Worm (Caenorhabditis elegans): ENCODE measurements around the gene C05A2.4.

The C05A2.4 gene

DNA sequence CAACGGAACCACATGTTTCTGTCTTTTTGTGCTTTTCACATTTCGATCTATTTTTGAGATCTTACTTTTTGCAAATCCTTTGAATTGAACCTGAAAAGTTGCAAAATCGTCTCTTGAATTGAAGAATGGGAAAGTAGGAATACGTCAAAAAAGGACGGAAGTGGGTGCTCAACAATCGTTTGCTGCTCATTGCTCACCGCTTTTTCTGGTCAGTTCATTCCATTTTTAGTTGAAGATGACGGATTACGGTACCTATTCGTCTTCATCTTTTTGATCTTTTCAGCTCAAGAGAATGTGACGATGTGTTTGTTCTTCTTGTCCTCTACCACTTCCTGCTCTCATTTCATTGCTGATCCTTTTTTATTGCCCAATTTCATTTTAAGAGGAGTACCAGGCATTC is at the start of gene C05A2.4:
Gene C05A2.4 (plus strand): TSS at position 301 of the 400 bp plus-strand sequence.
- no peak for TF ChIP-seq flt-1 (GFP tag; IDR thresholded peaks at IDR 0.05)
- no peak for TF ChIP-seq T22C8.4 (GFP tag; IDR thresholded peaks at IDR 0.05)
- no peak for TF ChIP-seq med-1 (GFP tag; optimal IDR thresholded peaks at IDR 0.05; ENCODE audit: insufficient read depth)
- no peak for TF ChIP-seq ztf-29 (GFP tag; IDR thresholded peaks at IDR 0.05)
- TF ChIP-seq ztf-23 (GFP tag; IDR thresholded peaks at IDR 0.05): no peak
- no peak for TF ChIP-seq tab-1 (GFP tag; IDR thresholded peaks at IDR 0.05)
- no peak for TF ChIP-seq klf-2 (GFP tag; conservative IDR thresholded peaks at IDR 0.05)
- TF ChIP-seq cog-1 (tag; optimal IDR thresholded peaks at IDR 0.05): no peak
- no peak for TF ChIP-seq ref-1 (GFP tag; conservative IDR thresholded peaks at IDR 0.05)

DNA sequence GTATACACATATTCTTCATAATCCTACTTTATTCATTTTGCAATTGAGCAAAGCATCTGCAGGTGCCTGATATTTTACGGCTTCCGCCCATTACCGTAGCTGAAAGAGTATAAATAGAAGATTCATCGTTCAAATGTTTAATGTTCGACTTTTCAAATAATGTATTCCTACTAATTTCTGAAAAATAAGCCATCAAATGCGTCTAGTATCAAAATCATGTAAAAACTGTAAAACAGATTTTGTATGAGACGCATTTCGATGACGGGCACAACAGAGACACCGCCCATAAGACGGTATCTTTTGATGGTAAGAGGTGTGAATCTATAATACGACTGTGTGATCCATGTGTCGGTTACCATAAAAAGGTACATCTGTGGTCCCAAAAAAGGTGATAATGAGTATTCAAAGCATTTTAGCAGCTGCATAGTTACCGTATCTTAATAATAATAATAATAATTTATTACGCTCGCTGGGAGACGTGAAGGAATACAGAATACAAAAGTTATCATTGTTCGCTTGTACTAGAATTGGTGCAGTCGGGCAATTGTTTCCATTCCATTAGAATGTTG is 48.2 kb upstream of the C05A2.4 start, which contains the start of the genes C32C4.3 and C32C4.16:
Gene C32C4.3 (minus strand): TSS at position 101 of the 569 bp plus-strand sequence.
Gene C32C4.16 (plus strand): TSS at position 519 of the 569 bp plus-strand sequence.
- TF ChIP-seq med-1 (GFP tag; optimal IDR thresholded peaks at IDR 0.05; ENCODE audit: insufficient read depth) (no peak), cog-1 (tag; optimal IDR thresholded peaks at IDR 0.05) (no peak), ztf-29 (GFP tag; IDR thresholded peaks at IDR 0.05) (no peak), T22C8.4 (GFP tag; IDR thresholded peaks at IDR 0.05) (no peak), ztf-23 (GFP tag; IDR thresholded peaks at IDR 0.05) (no peak), klf-2 (GFP tag; conservative IDR thresholded peaks at IDR 0.05) (no peak)

DNA sequence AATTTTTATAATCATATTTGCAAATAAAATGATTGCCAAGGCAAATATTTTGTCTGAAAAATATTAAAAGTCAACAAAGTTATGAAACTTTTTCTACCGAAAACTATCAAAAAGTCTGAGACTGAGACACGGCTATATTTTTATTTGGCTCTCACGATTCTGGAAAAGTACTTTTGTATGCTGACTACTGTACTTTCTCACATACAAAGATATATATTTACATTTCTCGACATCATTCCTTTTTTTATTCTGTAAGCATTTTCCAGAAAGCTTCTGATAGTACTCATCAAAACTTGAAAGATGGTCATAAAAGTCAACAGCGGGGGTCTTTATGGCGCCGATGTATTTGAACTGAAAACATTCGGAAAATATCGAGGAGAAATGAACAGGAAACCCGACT is 47.1 kb upstream of the C05A2.4 start, which contains the start of gene aqp-6:
Gene aqp-6 (plus strand): TSS at position 301 of the 400 bp plus-strand sequence.
- no peak for TF ChIP-seq T22C8.4 (GFP tag; IDR thresholded peaks at IDR 0.05)
- no peak for TF ChIP-seq cog-1 (tag; optimal IDR thresholded peaks at IDR 0.05)
- TF ChIP-seq ref-1 (GFP tag; conservative IDR thresholded peaks at IDR 0.05): no peak
- TF ChIP-seq ztf-29 (GFP tag; IDR thresholded peaks at IDR 0.05): no peak
- no peak for TF ChIP-seq tab-1 (GFP tag; IDR thresholded peaks at IDR 0.05)
- no peak for TF ChIP-seq ztf-23 (GFP tag; IDR thresholded peaks at IDR 0.05)
- no peak for TF ChIP-seq klf-2 (GFP tag; conservative IDR thresholded peaks at IDR 0.05)
- TF ChIP-seq med-1 (GFP tag; optimal IDR thresholded peaks at IDR 0.05; ENCODE audit: insufficient read depth): no peak
- TF ChIP-seq flt-1 (GFP tag; IDR thresholded peaks at IDR 0.05): no peak

DNA sequence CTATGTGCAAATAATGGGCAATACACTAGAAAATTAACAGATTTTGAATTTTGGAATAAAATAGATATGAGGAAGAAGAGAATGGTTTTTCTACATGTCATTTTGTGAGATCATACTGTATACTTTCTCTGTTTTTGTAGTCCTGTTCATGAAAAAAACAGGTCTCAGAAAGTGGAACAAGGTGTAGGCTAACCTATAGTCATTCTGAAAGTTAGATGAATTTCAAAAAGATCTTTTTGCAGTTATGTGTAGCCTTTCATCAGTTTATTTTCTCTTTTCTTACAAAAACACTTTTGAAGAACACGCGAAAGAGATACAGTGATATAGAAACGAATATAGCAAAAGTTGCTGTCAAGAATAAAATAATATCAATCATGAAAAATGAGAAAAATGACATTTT is 41.1 kb upstream of the C05A2.4 start, which contains the start of gene ugt-35:
Gene ugt-35 (minus strand): TSS at position 101 of the 400 bp plus-strand sequence.
- TF ChIP-seq ztf-23 (GFP tag; IDR thresholded peaks at IDR 0.05) (no peak), med-1 (GFP tag; optimal IDR thresholded peaks at IDR 0.05; ENCODE audit: insufficient read depth) (no peak), ref-1 (GFP tag; conservative IDR thresholded peaks at IDR 0.05) (no peak), tab-1 (GFP tag; IDR thresholded peaks at IDR 0.05) (no peak), ztf-29 (GFP tag; IDR thresholded peaks at IDR 0.05) (no peak), klf-2 (GFP tag; conservative IDR thresholded peaks at IDR 0.05) (no peak)

DNA sequence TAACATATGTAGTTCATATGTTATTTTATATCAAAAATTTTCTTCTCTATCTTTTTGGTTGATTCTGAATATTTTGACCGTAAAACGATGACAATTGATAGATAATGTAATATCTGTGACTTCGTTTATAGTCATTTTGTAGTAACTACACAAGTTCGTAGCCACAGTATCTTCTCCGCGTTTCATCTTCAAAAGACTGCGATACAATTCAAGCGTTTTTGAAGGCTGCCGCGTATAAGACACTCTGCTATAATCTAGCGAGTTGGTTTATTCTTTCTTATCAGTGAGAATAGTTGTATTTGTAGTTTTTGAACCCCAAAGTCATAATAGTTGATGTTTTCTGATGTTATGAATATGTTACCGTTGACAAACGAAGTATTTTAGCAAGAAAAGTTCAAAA is 38.3 kb upstream of the C05A2.4 start, which contains the start of gene ugt-34:
Gene ugt-34 (minus strand): TSS at position 21 of the 400 bp plus-strand sequence.
- TF ChIP-seq med-1 (GFP tag; optimal IDR thresholded peaks at IDR 0.05; ENCODE audit: insufficient read depth): no peak
- no peak for TF ChIP-seq T22C8.4 (GFP tag; IDR thresholded peaks at IDR 0.05)
- TF ChIP-seq tab-1 (GFP tag; IDR thresholded peaks at IDR 0.05): no peak
- TF ChIP-seq ztf-29 (GFP tag; IDR thresholded peaks at IDR 0.05): no peak
- no peak for TF ChIP-seq cog-1 (tag; optimal IDR thresholded peaks at IDR 0.05)
- TF ChIP-seq flt-1 (GFP tag; IDR thresholded peaks at IDR 0.05): no peak
- TF ChIP-seq ref-1 (GFP tag; conservative IDR thresholded peaks at IDR 0.05): no peak
- TF ChIP-seq klf-2 (GFP tag; conservative IDR thresholded peaks at IDR 0.05): no peak
- TF ChIP-seq ztf-23 (GFP tag; IDR thresholded peaks at IDR 0.05): no peak

DNA sequence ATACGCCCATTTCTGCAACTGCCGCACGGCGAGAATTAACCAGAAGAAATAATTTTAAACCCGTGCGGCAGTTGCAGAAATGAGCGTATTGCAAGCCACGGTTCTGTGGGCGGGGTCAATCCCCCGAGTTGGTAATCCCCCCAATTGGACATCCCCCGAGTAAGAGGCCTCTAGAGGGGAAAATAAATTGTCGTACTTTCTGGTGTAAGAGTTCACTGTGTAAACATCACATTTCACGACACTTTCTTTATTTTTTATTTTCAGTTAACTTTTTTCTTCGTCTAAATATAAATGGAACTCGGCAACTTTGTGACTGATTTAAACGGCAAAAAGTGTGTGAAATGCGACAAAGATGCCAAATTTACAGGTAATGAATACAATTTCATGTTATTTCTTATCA is 37.3 kb upstream of the C05A2.4 start, which contains the start of gene tut-2:
Gene tut-2 (plus strand): TSS at position 277 of the 400 bp plus-strand sequence.
- TF ChIP-seq tab-1 (GFP tag; IDR thresholded peaks at IDR 0.05) (no peak), ztf-23 (GFP tag; IDR thresholded peaks at IDR 0.05) (no peak), ztf-29 (GFP tag; IDR thresholded peaks at IDR 0.05) (0 out of 2 replicates have a peak, but pooled peaks have one; percentile 6)

DNA sequence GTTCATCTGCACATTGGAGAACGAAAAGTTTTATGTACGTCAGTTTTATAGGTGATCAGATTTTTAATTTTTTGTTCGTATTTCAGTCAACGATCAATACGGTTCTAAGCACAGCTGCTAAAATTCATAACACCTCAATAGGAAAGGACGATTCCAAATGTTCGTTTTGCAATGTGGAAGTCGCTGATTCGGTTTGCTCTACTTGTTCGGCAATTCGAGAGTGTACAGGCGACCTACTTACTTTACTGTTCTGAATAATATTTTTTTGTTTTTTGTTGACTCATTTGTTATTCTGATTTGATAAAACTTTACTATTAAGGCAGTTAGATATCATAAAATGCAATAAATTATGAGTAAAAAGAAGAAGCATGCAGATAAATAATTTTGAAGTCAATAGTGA is 35.9 kb upstream of the C05A2.4 start:
- no peak for TF ChIP-seq ztf-23 (GFP tag; IDR thresholded peaks at IDR 0.05)

DNA sequence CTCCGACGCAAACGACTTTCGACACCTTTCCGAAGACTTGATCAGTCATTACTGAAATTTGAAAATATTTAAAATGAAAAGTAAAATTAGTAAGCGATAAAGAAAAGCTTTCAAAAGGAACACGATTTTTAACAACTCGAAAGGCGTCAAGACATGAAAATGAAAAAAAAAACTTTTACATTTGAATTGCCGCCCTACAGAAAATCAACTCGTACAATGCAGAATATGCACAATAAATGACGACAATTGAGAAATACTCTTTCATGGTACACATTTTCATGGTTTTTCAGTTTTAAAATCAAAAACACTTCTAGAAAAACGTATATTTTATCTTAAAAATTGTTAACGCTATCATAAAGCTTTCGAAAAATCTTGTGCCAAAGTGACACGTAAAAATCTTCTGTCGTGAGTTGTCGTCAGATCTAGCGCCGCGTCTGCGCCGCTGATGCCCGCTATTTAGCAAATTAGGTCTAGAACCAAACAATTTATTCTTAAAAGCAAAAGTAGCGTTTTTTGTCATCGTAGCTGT is 33.8 kb upstream of the C05A2.4 start, which contains the start of gene sqv-4:
Gene sqv-4 (minus strand): TSS at position 51 of the 529 bp plus-strand sequence.
- TF ChIP-seq ztf-23 (GFP tag; IDR thresholded peaks at IDR 0.05) (no peak), ref-1 (GFP tag; conservative IDR thresholded peaks at IDR 0.05) (no peak), klf-2 (GFP tag; conservative IDR thresholded peaks at IDR 0.05) (no peak), cog-1 (tag; optimal IDR thresholded peaks at IDR 0.05) (no peak), flt-1 (GFP tag; IDR thresholded peaks at IDR 0.05) (no peak), tab-1 (GFP tag; IDR thresholded peaks at IDR 0.05) (no peak), med-1 (GFP tag; optimal IDR thresholded peaks at IDR 0.05; ENCODE audit: insufficient read depth) (no peak), T22C8.4 (GFP tag; IDR thresholded peaks at IDR 0.05) (no peak)

DNA sequence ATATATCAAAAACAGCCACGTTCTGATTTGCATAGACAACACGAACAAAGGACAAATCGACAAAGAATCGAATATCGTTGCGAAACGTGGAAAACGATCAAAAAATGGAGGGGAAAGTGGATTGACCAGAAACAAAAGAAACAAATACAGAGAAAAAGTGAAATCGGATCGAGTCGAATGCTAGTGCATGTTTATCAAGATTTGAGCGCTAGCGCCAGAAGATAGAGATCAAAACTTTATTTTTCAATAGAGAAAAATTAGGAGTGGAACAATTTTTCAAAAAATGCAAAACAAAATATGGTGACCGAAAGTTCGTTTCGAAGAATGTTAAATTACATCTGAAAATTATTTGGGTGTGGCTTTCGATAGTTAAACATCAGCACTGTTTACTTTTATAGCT is 33.3 kb upstream of the C05A2.4 start:
- no peak for TF ChIP-seq T22C8.4 (GFP tag; IDR thresholded peaks at IDR 0.05)
- no peak for TF ChIP-seq cog-1 (tag; optimal IDR thresholded peaks at IDR 0.05)
- TF ChIP-seq flt-1 (GFP tag; IDR thresholded peaks at IDR 0.05): no peak
- no peak for TF ChIP-seq ztf-23 (GFP tag; IDR thresholded peaks at IDR 0.05)
- TF ChIP-seq ztf-29 (GFP tag; IDR thresholded peaks at IDR 0.05): no peak
- TF ChIP-seq tab-1 (GFP tag; IDR thresholded peaks at IDR 0.05): no peak
- no peak for TF ChIP-seq klf-2 (GFP tag; conservative IDR thresholded peaks at IDR 0.05)
- no peak for TF ChIP-seq ref-1 (GFP tag; conservative IDR thresholded peaks at IDR 0.05)
- TF ChIP-seq med-1 (GFP tag; optimal IDR thresholded peaks at IDR 0.05; ENCODE audit: insufficient read depth): no peak

DNA sequence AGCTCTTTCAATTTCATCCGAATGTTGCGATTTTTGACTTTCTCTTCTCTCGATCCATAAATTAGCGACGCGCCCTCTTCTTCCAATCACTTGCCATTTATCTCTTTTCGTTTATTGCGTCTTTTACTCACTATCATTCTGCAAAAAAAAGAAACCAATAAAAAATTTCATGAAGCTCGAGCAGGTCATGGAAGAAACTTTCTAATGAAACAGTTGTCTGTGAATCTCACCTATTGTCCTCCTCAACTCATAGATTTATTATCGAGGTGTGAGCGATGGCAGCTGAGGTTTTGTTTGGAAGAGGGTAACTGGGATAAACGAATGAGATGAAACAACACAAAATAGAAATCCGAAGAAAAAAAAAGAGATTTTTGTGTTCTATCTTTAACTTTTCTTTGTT is 31.0 kb upstream of the C05A2.4 start:
- no peak for TF ChIP-seq ztf-23 (GFP tag; IDR thresholded peaks at IDR 0.05)

Data from whole organism, midembryonic.